Worm (Caenorhabditis elegans): ENCODE data around the gene algn-5.

DNA sequence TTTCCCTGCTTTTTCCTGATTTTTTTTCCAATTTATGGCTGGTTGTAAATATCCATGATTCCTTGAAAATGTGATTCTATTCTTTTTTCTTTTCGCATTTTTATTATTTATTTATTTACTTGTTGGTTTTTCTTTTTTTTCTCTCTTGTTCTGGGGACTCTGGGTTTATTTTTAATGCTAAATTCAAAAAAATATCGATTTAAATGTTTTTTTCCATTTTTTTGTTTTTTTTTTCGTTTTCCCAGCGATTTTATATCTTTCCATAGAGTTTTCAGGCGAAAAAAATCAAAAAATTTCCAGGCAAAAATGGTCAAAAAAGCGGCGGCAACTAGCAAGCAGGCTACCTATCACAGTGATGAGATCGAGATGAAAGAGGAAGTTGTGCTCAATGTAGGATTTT, 3.8 kb downstream of the algn-5 start, which contains the start of gene rpac-40:
- TF ChIP-seq him-1 (tag; optimal IDR thresholded peaks at IDR 0.05) (no peak), W03F9.2 (tag; optimal IDR thresholded peaks at IDR 0.05) (no peak), dao-5 (tag; optimal IDR thresholded peaks at IDR 0.05) (no peak)

Data from whole organism, L4/young adult.